Fruit fly (Drosophila melanogaster) whole organism, embryonic: ENCODE data around the gene IntS2.

Experiments
- Abd-B ChIP-seq: fragments of 200-800 bp; sonication (Bioruptor generic); optimal IDR thresholded peaks from 2 replicates; lab custom pipeline; 2018; ENCODE audit warnings: missing biosample characterization, mild to moderate bottlenecking, missing genetic modification characterization, moderate library complexity
- CG10209 ChIP-seq: fragments of 200-800 bp; sonication (Bioruptor generic); optimal IDR thresholded peaks from 3 replicates; lab custom pipeline; 2017; ENCODE audit warnings: missing biosample characterization, mild to moderate bottlenecking, missing genetic modification characterization, missing genetic modification reagents
- CG1024 ChIP-seq: fragments of 200-800 bp; sonication (Bioruptor generic); IDR thresholded peaks from 2 replicates; pipeline ENCODE4 v1.3.6; 2022; ENCODE audit warnings: missing biosample characterization, missing genetic modification characterization
- CG10274 ChIP-seq: fragments of 200-800 bp; sonication (Bioruptor generic); optimal IDR thresholded peaks from 3 replicates; lab custom pipeline; 2017; ENCODE audit warnings: missing biosample characterization, mild to moderate bottlenecking, missing genetic modification characterization
- CG11723 ChIP-seq: fragments of 200-800 bp; sonication (Bioruptor generic); optimal IDR thresholded peaks from 2 replicates; lab custom pipeline; 2017; ENCODE audit warnings: missing biosample characterization, mild to moderate bottlenecking, missing genetic modification characterization
- CG15514 ChIP-seq: fragments of 200-800 bp; sonication (Bioruptor generic); optimal IDR thresholded peaks from 3 replicates; lab custom pipeline; 2017; ENCODE audit warnings: missing biosample characterization, missing genetic modification characterization, mild to moderate bottlenecking, moderate library complexity, missing genetic modification reagents
- CG15696 ChIP-seq: fragments of 200-800 bp; sonication (Bioruptor generic); optimal IDR thresholded peaks from 2 replicates; lab custom pipeline; 2019; ENCODE audit warnings: missing biosample characterization, mild to moderate bottlenecking, missing genetic modification characterization, moderate library complexity
- CG31365 ChIP-seq: fragments of 200-800 bp; sonication (Bioruptor generic); optimal IDR thresholded peaks from 2 replicates; lab custom pipeline; 2018; ENCODE audit warnings: missing biosample characterization, mild to moderate bottlenecking, missing genetic modification characterization
- CG31388 ChIP-seq: fragments of 200-800 bp; sonication (Bioruptor generic); optimal IDR thresholded peaks from 2 replicates; lab custom pipeline; 2016; ENCODE audit warnings: missing biosample characterization, missing genetic modification characterization
- CG3407 ChIP-seq: fragments of 200-800 bp; sonication (Bioruptor generic); optimal IDR thresholded peaks from 2 replicates; lab custom pipeline; 2018; ENCODE audit warnings: missing biosample characterization, mild to moderate bottlenecking, missing genetic modification characterization
- CG3995 ChIP-seq: fragments of 200-800 bp; sonication (Bioruptor generic); optimal IDR thresholded peaks from 3 replicates; lab custom pipeline; 2016; ENCODE audit warnings: missing biosample characterization, missing genetic modification characterization
- CG42726 ChIP-seq: fragments of 200-800 bp; sonication (Bioruptor generic); IDR thresholded peaks from 2 replicates; pipeline ENCODE4 v1.3.6; 2022; ENCODE audit warnings: missing biosample characterization, missing genetic modification characterization; ENCODE audit not compliant: partially characterized antibody
- CG4360 ChIP-seq: fragments of 200-800 bp; sonication (Bioruptor generic); IDR thresholded peaks from 2 replicates; pipeline ENCODE4 v1.3.6; 2022; ENCODE audit warnings: missing biosample characterization, missing genetic modification characterization
- CG4707 ChIP-seq: fragments of 200-800 bp; sonication (Bioruptor generic); optimal IDR thresholded peaks from 2 replicates; lab custom pipeline; 2018; ENCODE audit warnings: missing biosample characterization, mild to moderate bottlenecking, missing genetic modification characterization, moderate library complexity
- CG7745 ChIP-seq: fragments of 200-800 bp; sonication (Bioruptor generic); optimal IDR thresholded peaks from 2 replicates; lab custom pipeline; 2018; ENCODE audit warnings: missing biosample characterization, mild to moderate bottlenecking, missing genetic modification characterization, moderate library complexity
- CG8281 ChIP-seq: fragments of 200-800 bp; sonication (Bioruptor generic); optimal IDR thresholded peaks from 2 replicates; lab custom pipeline; 2018; ENCODE audit warnings: missing biosample characterization, mild to moderate bottlenecking, missing genetic modification characterization, moderate library complexity
- CG9215 ChIP-seq: fragments of 200-800 bp; sonication (Bioruptor generic); IDR thresholded peaks from 2 replicates; pipeline ENCODE4 v1.3.6; 2022; ENCODE audit warnings: missing biosample characterization, missing genetic modification characterization
- CG9609 ChIP-seq: fragments of 200-800 bp; sonication (Bioruptor generic); optimal IDR thresholded peaks from 3 replicates; lab custom pipeline; 2016; ENCODE audit warnings: missing biosample characterization, missing genetic modification characterization
- CoRest ChIP-seq: fragments of 200-800 bp; sonication (Bioruptor generic); optimal IDR thresholded peaks from 3 replicates; lab custom pipeline; 2018; ENCODE audit warnings: missing biosample characterization, mild to moderate bottlenecking, missing genetic modification characterization, moderate library complexity
- Dad ChIP-seq: fragments of 200-800 bp; sonication (Bioruptor generic); optimal IDR thresholded peaks from 3 replicates; lab custom pipeline; 2016; ENCODE audit warnings: missing biosample characterization, missing genetic modification characterization
- Ets65A ChIP-seq: fragments of 200-800 bp; sonication (Bioruptor generic); peaks from one replicate; lab custom pipeline; 2016; ENCODE audit warnings: missing biosample characterization, missing genetic modification characterization
- Hr39 ChIP-seq: fragments of >200 bp; optimal IDR thresholded peaks from 2 replicates; lab custom pipeline; 2017
- Kr ChIP-seq: fragments of 200-800 bp; sonication (Bioruptor generic); optimal IDR thresholded peaks from 2 replicates; lab custom pipeline; 2017; ENCODE audit warnings: missing biosample characterization, mild to moderate bottlenecking, missing genetic modification characterization
- Mes4 ChIP-seq: fragments of 200-800 bp; sonication (Bioruptor generic); optimal IDR thresholded peaks from 2 replicates; lab custom pipeline; 2016; ENCODE audit warnings: missing biosample characterization, missing genetic modification characterization
- Nf-YB ChIP-seq: fragments of 200-800 bp; sonication (Bioruptor generic); optimal IDR thresholded peaks from 3 replicates; lab custom pipeline; 2019; ENCODE audit warnings: missing biosample characterization, mild to moderate bottlenecking, missing genetic modification characterization, moderate library complexity
- Opbp ChIP-seq: fragments of 200-800 bp; sonication (Bioruptor generic); IDR thresholded peaks from 3 replicates; pipeline ENCODE4 v1.3.6; 2022; ENCODE audit warnings: missing biosample characterization, missing genetic modification characterization; ENCODE audit not compliant: partially characterized antibody
- PHDP ChIP-seq: fragments of 200-800 bp; sonication (Bioruptor generic); optimal IDR thresholded peaks from 3 replicates; lab custom pipeline; 2018; ENCODE audit warnings: missing biosample characterization, mild to moderate bottlenecking, missing genetic modification characterization, moderate library complexity
- Rx ChIP-seq: fragments of 200-800 bp; sonication (Bioruptor generic); IDR thresholded peaks from 2 replicates; pipeline ENCODE4 v1.3.6; 2022; ENCODE audit warnings: missing biosample characterization, missing genetic modification characterization
- Sry-β ChIP-seq: fragments of 200-800 bp; sonication (Bioruptor generic); optimal IDR thresholded peaks from 2 replicates; lab custom pipeline; 2018; ENCODE audit warnings: missing biosample characterization, mild to moderate bottlenecking, missing genetic modification characterization, moderate library complexity
- Stat92E ChIP-seq, 3 experiments: fragments of >200 bp in 2 of 3; fragments of 200-800 bp in 1 of 3; sonication (Bioruptor generic) in 1 of 3; optimal IDR thresholded peaks; 2 replicates each; lab custom pipeline; 2017 to 2019; ENCODE audit warnings: missing biosample characterization in 3 of 3, missing genetic modification characterization in 3 of 3, mild to moderate bottlenecking in 1 of 3, moderate library complexity in 1 of 3
- dm ChIP-seq: fragments of 200-800 bp; sonication (Bioruptor generic); optimal IDR thresholded peaks from 3 replicates; lab custom pipeline; 2016; ENCODE audit warnings: missing biosample characterization, missing genetic modification characterization
- emc ChIP-seq: fragments of 200-800 bp; sonication (Bioruptor generic); optimal IDR thresholded peaks from 2 replicates; lab custom pipeline; 2016; ENCODE audit warnings: missing biosample characterization, missing genetic modification characterization
- ewg ChIP-seq: fragments of 200-800 bp; sonication (Bioruptor generic); optimal IDR thresholded peaks from 3 replicates; lab custom pipeline; 2017; ENCODE audit warnings: mild to moderate bottlenecking, missing biosample characterization, missing genetic modification reagents, missing genetic modification characterization
- ftz-f1 ChIP-seq: fragments of 200-800 bp; sonication (Bioruptor generic); optimal IDR thresholded peaks from 2 replicates; lab custom pipeline; 2016; ENCODE audit warnings: missing biosample characterization, missing genetic modification characterization
- grn ChIP-seq: fragments of 200-800 bp; sonication (Bioruptor generic); optimal IDR thresholded peaks from 3 replicates; lab custom pipeline; 2017; ENCODE audit warnings: missing biosample characterization, missing genetic modification characterization
- ham ChIP-seq: fragments of 200-800 bp; sonication (Bioruptor generic); IDR thresholded peaks from 2 replicates; pipeline ENCODE4 v1.3.6; 2022; ENCODE audit warnings: missing biosample characterization, missing genetic modification characterization
- her ChIP-seq: fragments of 200-800 bp; sonication (Bioruptor generic); optimal IDR thresholded peaks from 2 replicates; lab custom pipeline; 2016; ENCODE audit warnings: missing biosample characterization, missing genetic modification characterization
- klu ChIP-seq: fragments of 200-800 bp; sonication (Bioruptor generic); IDR thresholded peaks from 2 replicates; pipeline ENCODE4 v1.3.6; 2022; ENCODE audit warnings: missing biosample characterization, missing genetic modification characterization
- lmd ChIP-seq: fragments of 200-800 bp; sonication (Bioruptor generic); IDR thresholded peaks from 2 replicates; pipeline ENCODE4 v1.3.6; 2022; ENCODE audit warnings: missing biosample characterization, missing genetic modification characterization
- lov ChIP-seq, 2 experiments: fragments of 200-800 bp in 1 of 2; fragments of >200 bp in 1 of 2; sonication (Bioruptor generic) in 1 of 2; IDR thresholded peaks in 1 of 2; optimal IDR thresholded peaks in 1 of 2; 2 replicates in 1 of 2; 3 replicates in 1 of 2; pipeline versions ENCODE4 v1.3.6 to Lab custom; 2017 to 2022; ENCODE audit warnings: missing biosample characterization in 1 of 2, missing genetic modification characterization in 1 of 2
- pnt ChIP-seq: fragments of 200-800 bp; sonication (Bioruptor generic); optimal IDR thresholded peaks from 3 replicates; lab custom pipeline; 2016; ENCODE audit warnings: missing biosample characterization, missing genetic modification characterization
- ro ChIP-seq: fragments of 200-800 bp; sonication (Bioruptor generic); IDR thresholded peaks from 2 replicates; pipeline ENCODE4 v1.3.6; 2022; ENCODE audit warnings: missing biosample characterization, missing genetic modification characterization
- run ChIP-seq: fragments of 200-800 bp; sonication (Bioruptor generic); optimal IDR thresholded peaks from 3 replicates; lab custom pipeline; 2018; ENCODE audit warnings: missing biosample characterization, mild to moderate bottlenecking, missing genetic modification characterization
- sc ChIP-seq, 3 experiments: fragments of >200 bp in 2 of 3; fragments of 200-800 bp in 1 of 3; sonication (Bioruptor generic) in 1 of 3; optimal IDR thresholded peaks; 2 replicates in 2 of 3; 3 replicates in 1 of 3; lab custom pipeline; 2017; ENCODE audit warnings: mild to moderate bottlenecking in 1 of 3, missing biosample characterization in 1 of 3, missing genetic modification characterization in 1 of 3, missing genetic modification reagents in 1 of 3
- sim ChIP-seq: fragments of 200-800 bp; sonication (Bioruptor generic); IDR thresholded peaks from 2 replicates; pipeline ENCODE4 v1.3.6; 2022; ENCODE audit warnings: missing biosample characterization, missing genetic modification characterization
- slbo ChIP-seq: fragments of 200-800 bp; sonication (Bioruptor generic); IDR thresholded peaks from 2 replicates; pipeline ENCODE4 v1.3.6; 2022; ENCODE audit warnings: missing biosample characterization, missing genetic modification characterization
- vfl ChIP-seq: fragments of 200-800 bp; sonication (Bioruptor generic); optimal IDR thresholded peaks from 2 replicates; lab custom pipeline; 2016; ENCODE audit warnings: missing biosample characterization, missing genetic modification characterization
- vvl ChIP-seq: fragments of 200-800 bp; sonication (Bioruptor generic); IDR thresholded peaks from 2 replicates; pipeline ENCODE4 v1.3.6; 2022; ENCODE audit warnings: missing biosample characterization, missing genetic modification characterization

IntS2 gene

dm6 chrX:17627090-17627992 is 29.3 kb downstream of the IntS2 start, which contains the start of gene stas (continued):
- TF ChIP-seq CG9609 (GFP tag; lab: Kevin White, UChicago) (no peak), CG15696 (no peak), ro (GFP tag; lab: Robert Waterston, UW) (no peak), CG31388 (GFP tag; lab: Kevin White, UChicago) (no peak), CG4360 (no peak), CG7745 (tag; lab: Kevin White, UChicago) (peak; percentile 43), slbo (0 out of 2 replicates have a peak, but pooled peaks have one; percentile 18), her (GFP tag; lab: Kevin White, UChicago) (no peak), klu (GFP tag; lab: Robert Waterston, UW) (no peak), Opbp (0 out of 3 replicates have a peak, but pooled peaks have one; percentile 25), CG1024 (GFP tag; lab: Robert Waterston, UW) (no peak), CG9215 (GFP tag; lab: Robert Waterston, UW) (no peak), vfl (GFP tag; lab: Kevin White, UChicago) (no peak), Nf-YB (GFP tag; lab: Kevin White, UChicago) (no peak), CG3407 (GFP tag; lab: Kevin White, UChicago) (no peak), ewg (GFP tag; lab: Kevin White, UChicago) (no peak), ftz-f1 (GFP tag; lab: Kevin White, UChicago) (no peak), sc (optimal IDR thresholded peaks at IDR 0.05; lab: Kevin White, UChicago) (no peak), sc (GFP tag; optimal IDR thresholded peaks at IDR 0.05; lab: Kevin White, UChicago) (no peak), Rx (GFP tag; lab: Robert Waterston, UW) (no peak), run (tag; lab: Kevin White, UChicago) (no peak), Abd-B (GFP tag; lab: Kevin White, UChicago) (no peak), sim (GFP tag; lab: Robert Waterston, UW) (no peak), PHDP (tag; lab: Kevin White, UChicago) (peak; percentile 34), CG10274 (GFP tag; lab: Kevin White, UChicago) (no peak), Dad (GFP tag; lab: Kevin White, UChicago) (no peak), lmd (GFP tag; lab: Robert Waterston, UW) (no peak), CG8281 (tag; lab: Kevin White, UChicago) (no peak), dm (GFP tag; lab: Kevin White, UChicago) (no peak), vvl (GFP tag; lab: Robert Waterston, UW) (peak; percentile 69), pnt (GFP tag; lab: Kevin White, UChicago) (no peak), CG31365 (no peak), Mes4 (GFP tag; lab: Kevin White, UChicago) (no peak), CG4707 (GFP tag; lab: Kevin White, UChicago) (no peak), Ets65A (no peak), ham (no peak), CG11723 (GFP tag; lab: Kevin White, UChicago) (no peak), Stat92E (GFP tag; optimal IDR thresholded peaks at IDR 0.05; lab: Kevin White, UChicago) (peak in 1 of 3 experiments; percentile 14), Hr39 (lab: Kevin White, UChicago) (no peak), Kr (GFP tag; lab: Kevin White, UChicago) (no peak), emc (GFP tag; lab: Kevin White, UChicago) (no peak), CG15514 (GFP tag; lab: Kevin White, UChicago) (peak; percentile 63), lov (optimal IDR thresholded peaks at IDR 0.05; lab: Kevin White, UChicago) (no peak), lov (GFP tag; IDR thresholded peaks at IDR 0.05; lab: Robert Waterston, UW) (no peak), CG10209 (GFP tag; lab: Kevin White, UChicago) (no peak), CoRest (tag; lab: Kevin White, UChicago) (peak; percentile 9), CG42726 (GFP tag; lab: Robert Waterston, UW) (0 out of 2 replicates have a peak, but pooled peaks have one; percentile 12), CG3995 (GFP tag; lab: Kevin White, UChicago) (no peak), grn (GFP tag; lab: Kevin White, UChicago) (no peak), Sry-β (GFP tag; lab: Kevin White, UChicago) (no peak)
